Fruit fly (Drosophila melanogaster): ENCODE measurements around the gene CG3437.
A peak's percentile ranks its signal among the peaks of the same experiment; 100 is the strongest.

The CG3437 gene

DNA sequence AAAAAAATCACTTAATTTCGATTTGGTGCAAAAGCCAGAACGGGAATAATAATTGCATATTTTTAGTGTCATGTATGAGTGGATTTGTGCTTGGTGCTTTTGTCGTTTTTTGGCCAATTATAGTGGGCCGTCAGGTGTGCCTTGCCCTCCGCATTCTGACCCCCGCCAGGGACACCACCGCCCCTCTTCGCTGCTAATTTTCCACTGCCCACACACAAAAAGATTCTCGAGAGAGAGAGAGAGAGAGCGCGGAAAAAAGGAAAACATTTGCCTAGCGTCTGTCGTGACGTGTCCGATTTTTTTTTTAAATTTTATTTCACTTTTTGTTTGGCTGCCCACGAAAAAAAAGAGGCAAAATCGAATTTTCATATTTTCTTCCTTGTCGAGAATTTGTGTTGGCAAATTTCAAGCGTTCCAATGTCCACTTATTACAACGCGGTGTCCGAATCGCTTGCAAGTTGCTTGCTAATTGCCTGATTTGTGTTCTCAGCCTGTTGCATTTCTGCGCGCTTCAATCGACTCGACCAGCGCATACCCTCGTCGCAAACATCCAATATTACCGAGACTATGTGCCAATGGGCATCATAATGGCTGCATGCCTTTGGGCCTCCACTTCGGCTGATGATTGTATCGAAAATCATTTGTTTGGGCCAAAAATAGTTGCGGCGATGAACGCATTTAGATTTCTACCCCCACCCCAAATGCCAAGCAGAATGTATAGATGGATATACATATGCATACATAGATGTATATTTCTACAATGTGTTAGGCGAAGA lies 25.4 kb downstream of the CG3437 start:
- TF ChIP-seq CTCF (optimal IDR thresholded peaks at IDR 0.05): no peak
- TF ChIP-seq CG8478 (optimal IDR thresholded peaks at IDR 0.05): no peak

dm6 chr3L:9430608-9430952 lies 26.9 kb downstream of the CG3437 start:
- TF ChIP-seq CTCF (optimal IDR thresholded peaks at IDR 0.05) (no peak), CG8478 (optimal IDR thresholded peaks at IDR 0.05) (no peak)

DNA sequence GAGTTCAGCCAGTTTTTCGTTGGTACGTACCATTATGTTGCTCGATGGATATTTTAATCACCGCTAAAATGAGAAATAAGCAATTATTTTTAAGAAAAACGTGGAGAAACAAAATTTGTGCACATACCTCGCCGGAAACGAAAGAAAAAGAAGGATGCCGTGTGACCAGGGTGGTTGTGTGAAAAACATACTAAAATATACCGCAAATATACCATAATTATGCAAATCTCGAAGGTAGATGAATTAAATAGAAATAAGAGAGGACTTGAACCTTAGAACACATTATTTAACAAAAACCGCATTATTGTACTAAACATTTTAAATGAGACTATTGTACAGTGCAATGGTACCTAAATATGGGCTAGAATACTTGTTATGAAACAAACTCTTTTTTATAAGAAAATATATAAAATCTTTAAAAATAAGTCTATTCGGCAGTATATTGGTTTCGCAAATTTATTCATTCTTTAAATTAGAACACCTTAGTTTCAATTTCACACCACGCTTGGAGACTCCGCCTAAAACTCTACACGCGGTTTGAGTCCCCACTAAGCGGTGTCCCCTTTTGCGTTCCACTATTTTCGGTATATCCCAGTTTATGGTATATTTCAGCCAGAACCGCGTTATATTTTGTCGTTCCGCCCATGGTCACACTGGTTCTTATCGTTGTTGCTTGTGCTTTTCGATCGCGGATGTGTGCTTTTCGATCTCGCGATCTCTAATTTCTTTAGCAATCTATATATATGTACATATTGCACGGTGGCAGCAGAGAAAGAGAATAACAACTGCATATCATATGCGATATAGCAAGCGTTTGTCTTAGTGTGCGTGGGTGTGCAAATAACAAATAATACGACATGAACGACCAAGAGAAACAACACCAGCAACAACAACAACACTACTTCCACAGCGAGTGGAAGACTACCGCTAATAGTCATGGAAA lies 27.5 kb downstream of the CG3437 start, which contains the start of the genes RpS17 and MTF-1:
TSS of gene RpS17 (minus strand) at position 157 of the 943 bp plus-strand sequence.
TSS of gene MTF-1 (plus strand) at position 648 of the 943 bp plus-strand sequence.
- TF ChIP-seq CTCF (optimal IDR thresholded peaks at IDR 0.05) (peak; percentile 42 to 64), CG8478 (optimal IDR thresholded peaks at IDR 0.05) (no peak)

dm6 chr3L:9426656-9427294 lies 30.7 kb downstream of the CG3437 start, which contains the start of the genes Atat and Shc:
Gene Atat (minus strand): TSS chr3L:9426758.
Gene Shc (plus strand): TSS chr3L:9427010.
- TF ChIP-seq CTCF (optimal IDR thresholded peaks at IDR 0.05): peak; percentile 11 to 53
- TF ChIP-seq CG8478 (optimal IDR thresholded peaks at IDR 0.05): no peak

- TF ChIP-seq CTCF (optimal IDR thresholded peaks at IDR 0.05): no peak
- no peak for TF ChIP-seq CG8478 (optimal IDR thresholded peaks at IDR 0.05)
These were observed 31.6 kb downstream of the CG3437 start for dm6 chr3L:9425838-9426237.

DNA sequence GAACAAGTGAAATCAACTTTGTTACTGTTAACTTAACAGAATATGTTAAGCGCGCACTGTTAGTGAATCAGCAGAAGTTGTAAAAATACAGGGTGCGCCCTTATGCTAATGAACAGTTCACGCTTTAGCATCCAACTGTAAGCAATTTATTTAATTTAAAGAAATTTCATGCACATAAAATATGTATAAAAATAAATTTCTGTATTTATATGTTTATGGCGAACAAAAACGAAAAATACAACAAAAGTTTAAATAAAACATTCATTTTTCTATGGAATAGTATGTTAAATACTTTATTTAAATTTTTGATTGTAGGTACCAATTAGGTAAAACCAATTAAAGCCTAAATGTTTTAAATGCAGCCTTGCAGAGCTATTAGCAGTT lies 32.9 kb downstream of the CG3437 start:
- TF ChIP-seq CG8478 (optimal IDR thresholded peaks at IDR 0.05) (no peak), CTCF (optimal IDR thresholded peaks at IDR 0.05) (no peak)

dm6 chr3L:9423757-9424527 lies 33.5 kb downstream of the CG3437 start:
- TF ChIP-seq CTCF (optimal IDR thresholded peaks at IDR 0.05): no peak

dm6 chr3L:9422636-9423419 lies 34.6 kb downstream of the CG3437 start, which contains the start of gene aay:
Gene aay (plus strand): TSS chr3L:9423253.
- TF ChIP-seq CTCF (optimal IDR thresholded peaks at IDR 0.05): no peak
- TF ChIP-seq CG8478 (optimal IDR thresholded peaks at IDR 0.05): no peak

dm6 chr3L:9422135-9422534 lies 35.3 kb downstream of the CG3437 start:
- TF ChIP-seq CTCF (optimal IDR thresholded peaks at IDR 0.05): no peak

- TF ChIP-seq CG8478 (optimal IDR thresholded peaks at IDR 0.05) (no peak), CTCF (optimal IDR thresholded peaks at IDR 0.05) (no peak)
These were observed 35.8 kb downstream of the CG3437 start for dm6 chr3L:9421621-9422020.

DNA sequence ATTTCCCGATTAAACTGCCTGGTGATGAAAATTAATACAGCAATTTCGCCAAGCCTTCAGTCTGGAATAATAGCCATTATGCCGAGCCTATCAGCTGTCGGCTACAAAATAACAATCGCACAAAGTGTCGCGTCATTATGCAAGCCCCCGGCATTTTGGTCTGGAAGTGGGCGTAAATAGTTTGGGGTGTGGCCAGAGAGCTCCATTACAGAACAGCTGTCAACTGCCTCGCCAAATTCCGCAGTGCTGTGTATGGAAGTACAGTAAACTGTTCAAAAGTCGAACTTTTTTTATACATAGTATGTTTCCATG lies 36.7 kb downstream of the CG3437 start:
- TF ChIP-seq CTCF (optimal IDR thresholded peaks at IDR 0.05) (no peak), CG8478 (optimal IDR thresholded peaks at IDR 0.05) (no peak)

DNA sequence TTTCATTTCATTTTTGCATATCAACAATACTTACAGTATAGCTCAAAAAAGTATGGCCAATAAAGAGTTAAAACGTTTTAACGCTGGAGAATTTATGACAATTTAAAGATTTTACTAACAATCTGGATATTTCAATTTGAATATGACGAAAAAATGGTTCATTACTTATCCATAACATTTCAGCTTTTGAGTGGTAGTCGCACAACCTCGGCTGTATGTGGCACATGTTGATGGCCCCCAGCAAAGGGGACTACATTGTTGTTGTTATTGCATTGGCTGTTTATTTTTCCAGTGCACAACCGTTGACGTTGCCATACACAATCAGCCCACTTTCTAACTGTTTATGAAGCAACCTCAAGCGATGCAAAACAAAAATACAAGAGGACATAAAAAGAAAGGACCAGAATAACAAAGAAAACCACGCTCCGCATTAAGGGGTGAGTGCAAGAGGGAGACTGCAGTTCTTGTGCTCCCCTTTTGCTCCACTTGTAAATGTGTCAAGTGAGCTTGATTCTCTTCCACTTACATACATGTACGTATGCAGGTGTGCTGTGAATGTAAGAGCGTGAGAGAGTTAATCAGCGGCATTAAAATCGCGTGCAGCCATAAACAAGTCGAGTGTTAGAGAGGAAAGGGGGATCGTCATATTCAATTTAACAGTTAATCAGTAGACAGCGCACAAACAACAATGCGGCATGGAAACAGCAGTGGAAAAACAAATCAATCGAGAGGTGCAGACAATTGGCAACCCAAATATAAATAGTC lies 37.2 kb downstream of the CG3437 start:
- TF ChIP-seq CG8478 (optimal IDR thresholded peaks at IDR 0.05) (no peak), CTCF (optimal IDR thresholded peaks at IDR 0.05) (no peak)

dm6 chr3L:9419328-9419727 lies 38.1 kb downstream of the CG3437 start:
- TF ChIP-seq CTCF (optimal IDR thresholded peaks at IDR 0.05): no peak
- TF ChIP-seq CG8478 (optimal IDR thresholded peaks at IDR 0.05): no peak
